Worm (Caenorhabditis elegans): ENCODE measurements around the gene C27D6.11.

C27D6.11 gene

DNA sequence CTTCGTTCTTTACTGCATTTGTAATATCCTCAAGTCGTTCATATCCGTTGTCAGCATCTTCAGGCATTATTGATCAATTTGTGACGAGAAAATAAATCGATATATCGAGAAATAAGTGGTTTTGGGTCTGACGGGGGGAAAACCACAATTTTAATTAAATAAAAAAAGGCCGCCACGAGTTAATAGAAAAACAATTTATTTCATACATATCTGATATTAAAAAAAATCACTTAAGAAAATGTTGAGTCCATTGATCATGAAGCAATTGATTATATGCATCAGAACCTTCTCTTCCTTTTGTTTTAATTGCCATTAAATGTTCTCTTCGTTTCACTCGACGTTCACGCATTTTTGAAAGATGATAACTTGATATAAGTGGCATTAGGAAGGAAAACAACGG, 12.7 kb downstream of the C27D6.11 start, which contains the start of gene F58A6.5:
Gene F58A6.5 (minus strand): TSS at position 101 of the 400 bp plus-strand sequence.
- TF ChIP-seq attf-5 (GFP tag; optimal IDR thresholded peaks at IDR 0.05) (no peak), T26A5.8 (tag; optimal IDR thresholded peaks at IDR 0.05) (no peak), ceh-58 (GFP tag; IDR thresholded peaks at IDR 0.05) (no peak), Y67H2A.10 (GFP tag; conservative IDR thresholded peaks at IDR 0.05) (no peak), F52B5.7 (tag; optimal IDR thresholded peaks at IDR 0.05) (no peak), lir-1 (GFP tag; conservative IDR thresholded peaks at IDR 0.05) (no peak), K11D2.4 (GFP tag; IDR thresholded peaks at IDR 0.05) (no peak), F57A8.1 (GFP tag; optimal IDR thresholded peaks at IDR 0.05) (no peak), ama-1 (optimal IDR thresholded peaks at IDR 0.05) (no peak), ama-1 (GFP tag; optimal IDR thresholded peaks at IDR 0.05) (no peak), unc-130 (GFP tag; optimal IDR thresholded peaks at IDR 0.05) (no peak), xnd-1 (tag; optimal IDR thresholded peaks at IDR 0.05) (no peak), ZK185.1 (tag; optimal IDR thresholded peaks at IDR 0.05; ENCODE audit: poor library complexity, severe bottlenecking) (no peak)

DNA sequence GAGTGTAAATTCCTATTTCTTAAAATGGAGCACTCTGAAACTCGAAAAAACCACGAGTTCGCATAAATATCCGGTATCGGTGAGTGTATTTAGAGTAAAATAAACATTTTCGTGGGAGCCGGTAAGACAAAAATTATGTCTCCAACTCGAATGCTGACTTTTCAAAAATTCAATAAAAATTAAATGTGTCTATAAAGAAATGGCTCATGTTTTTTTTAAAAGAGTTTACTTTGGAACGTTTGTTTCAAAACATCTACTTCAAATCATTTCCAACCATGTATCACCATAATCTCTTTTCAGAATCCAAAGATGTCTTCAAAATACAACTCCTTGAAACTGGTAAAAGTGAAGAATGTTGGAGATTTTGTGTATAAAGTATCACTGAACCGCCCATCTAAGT, 18.4 kb downstream of the C27D6.11 start, which contains the start of gene F58A6.1:
Gene F58A6.1 (plus strand): TSS at position 301 of the 400 bp plus-strand sequence.
- TF ChIP-seq egrh-3 (GFP tag; IDR thresholded peaks at IDR 0.05) = no peak
- TF ChIP-seq ceh-79 (tag; optimal IDR thresholded peaks at IDR 0.05) = no peak
- TF ChIP-seq mxl-1 (tag; optimal IDR thresholded peaks at IDR 0.05) = no peak
- TF ChIP-seq unc-62 (GFP tag; optimal IDR thresholded peaks at IDR 0.05) = no peak
- no peak for TF ChIP-seq attf-5 (GFP tag; optimal IDR thresholded peaks at IDR 0.05)
- TF ChIP-seq athp-1 (tag; optimal IDR thresholded peaks at IDR 0.05) = no peak
- TF ChIP-seq mel-28 (tag; optimal IDR thresholded peaks at IDR 0.05; ENCODE audit: borderline replicate concordance) = no peak
- no peak for TF ChIP-seq rpc-1 (optimal IDR thresholded peaks at IDR 0.05)
- no peak for TF ChIP-seq rpc-1 (tag; optimal IDR thresholded peaks at IDR 0.05)
- no peak for TF ChIP-seq lin-26 (GFP tag; IDR thresholded peaks at IDR 0.05)
- TF ChIP-seq F37B4.10 (GFP tag; IDR thresholded peaks at IDR 0.05) = no peak
- no peak for TF ChIP-seq C17E4.6 (GFP tag; IDR thresholded peaks at IDR 0.05)
- TF ChIP-seq tbx-9 (tag; optimal IDR thresholded peaks at IDR 0.05; ENCODE audit: borderline replicate concordance) = no peak
- TF ChIP-seq xnd-1 (tag; optimal IDR thresholded peaks at IDR 0.05) = no peak
- TF ChIP-seq gei-17 (GFP tag; optimal IDR thresholded peaks at IDR 0.05) = no peak
- no peak for TF ChIP-seq dpl-1 (GFP tag; optimal IDR thresholded peaks at IDR 0.05)
- TF ChIP-seq sdz-38 (tag; optimal IDR thresholded peaks at IDR 0.05) = no peak
- no peak for TF ChIP-seq pha-4 (tag; optimal IDR thresholded peaks at IDR 0.05)

DNA sequence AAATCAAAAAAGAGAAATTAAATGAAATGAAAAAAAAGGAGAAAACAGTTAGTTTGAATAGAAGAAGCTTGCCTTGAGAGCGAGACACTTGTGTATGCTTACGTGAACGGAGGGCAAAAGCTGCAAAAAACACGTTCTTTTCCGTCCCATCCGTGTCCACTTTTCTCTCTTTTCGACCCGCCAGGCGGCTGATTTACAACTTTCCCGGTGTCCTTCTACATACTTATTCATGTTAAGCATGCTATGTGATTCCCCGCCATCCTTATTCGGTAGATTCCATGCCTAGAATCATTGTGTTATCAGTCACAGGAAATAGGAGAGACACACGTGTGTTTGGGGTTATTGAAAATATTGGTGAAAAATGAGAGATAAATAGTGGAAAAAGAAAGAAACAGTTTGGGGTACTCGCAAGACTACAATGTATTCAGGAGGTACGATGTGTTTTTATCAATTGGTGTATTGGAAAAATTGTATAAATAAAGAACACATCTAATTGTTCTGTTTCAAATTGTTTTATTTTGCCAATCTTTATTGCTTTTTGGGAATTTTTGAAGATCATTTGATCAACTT, 19.0 kb downstream of the C27D6.11 start, which contains the start of gene nas-29:
Gene nas-29 (minus strand): TSS at position 92 of the 570 bp plus-strand sequence.
- TF ChIP-seq nhr-80 (tag; optimal IDR thresholded peaks at IDR 0.05) = peak; percentile 79
- TF ChIP-seq dox-1 (GFP tag; IDR thresholded peaks at IDR 0.05) = 0 out of 2 replicates have a peak, but pooled peaks have one; percentile 29
- TF ChIP-seq cebp-2 (GFP tag; IDR thresholded peaks at IDR 0.05) = no peak
- no peak for TF ChIP-seq nhr-120 (GFP tag; IDR thresholded peaks at IDR 0.05)
- no peak for TF ChIP-seq efl-1 (GFP tag; optimal IDR thresholded peaks at IDR 0.05)

ce11 chrII:5136296-5136767, 24.7 kb downstream of the C27D6.11 start, which contains the start of gene F58A6.2:
Gene F58A6.2 (plus strand): TSS chrII:5136717.
- TF ChIP-seq let-526 (GFP tag; IDR thresholded peaks at IDR 0.05) = no peak
- TF ChIP-seq sdz-38 (tag; optimal IDR thresholded peaks at IDR 0.05) = no peak
- TF ChIP-seq cebp-2 (GFP tag; IDR thresholded peaks at IDR 0.05) = no peak
- no peak for TF ChIP-seq K11D2.4 (GFP tag; IDR thresholded peaks at IDR 0.05)
- TF ChIP-seq bed-2 (GFP tag; IDR thresholded peaks at IDR 0.05) = no peak
- TF ChIP-seq hmg-1.2 (GFP tag; IDR thresholded peaks at IDR 0.05) = no peak
- no peak for TF ChIP-seq lir-1 (GFP tag; conservative IDR thresholded peaks at IDR 0.05)
- no peak for TF ChIP-seq attf-6 (GFP tag; IDR thresholded peaks at IDR 0.05)
- no peak for TF ChIP-seq nhr-90 (tag; optimal IDR thresholded peaks at IDR 0.05)
- TF ChIP-seq lag-1 (GFP tag; IDR thresholded peaks at IDR 0.05) = no peak
- no peak for TF ChIP-seq snpc-1.1 (tag; optimal IDR thresholded peaks at IDR 0.05; ENCODE audit: insufficient read depth)
